Fruit fly (Drosophila melanogaster): Measurements from ENCODE around the gene Mnt.

The Mnt gene

dm6 chrX:3719480-3720064, 48.0 kb downstream of the Mnt start, which contains the start of the genes Rala and Tlk (continued):
- TF ChIP-seq CG18599 (GFP tag; optimal IDR thresholded peaks at IDR 0.05): no peak
- no peak for TF ChIP-seq Trl (optimal IDR thresholded peaks at IDR 0.05)
- peak; percentile 38 for TF ChIP-seq Trl (GFP tag; optimal IDR thresholded peaks at IDR 0.05)
- TF ChIP-seq lmd (GFP tag; IDR thresholded peaks at IDR 0.05): no peak
- TF ChIP-seq CG12155 (GFP tag; optimal IDR thresholded peaks at IDR 0.05): peak; percentile 100
- peak; percentile 43; the same call in 1 of the 2 replicates for TF ChIP-seq unc-4 (GFP tag; IDR thresholded peaks at IDR 0.05; ENCODE audit: partially characterized antibody)
- no peak for TF ChIP-seq usp (GFP tag; optimal IDR thresholded peaks at IDR 0.05)
- no peak for TF ChIP-seq pnt (GFP tag; optimal IDR thresholded peaks at IDR 0.05)
- peak; percentile 74 for TF ChIP-seq Opbp (GFP tag; IDR thresholded peaks at IDR 0.05; ENCODE audit: partially characterized antibody)
- no peak for TF ChIP-seq CkIIα-i1 (GFP tag; IDR thresholded peaks at IDR 0.05)
- no peak for TF ChIP-seq CG7963 (GFP tag; IDR thresholded peaks at IDR 0.05; ENCODE audit: partially characterized antibody)
- no peak for TF ChIP-seq ATbp (GFP tag; optimal IDR thresholded peaks at IDR 0.05)
- TF ChIP-seq CG13624 (GFP tag; optimal IDR thresholded peaks at IDR 0.05): peak; percentile 28
- no peak for TF ChIP-seq CG12744 (GFP tag; optimal IDR thresholded peaks at IDR 0.05)
- TF ChIP-seq Aef1 (GFP tag; IDR thresholded peaks at IDR 0.05): no peak
- TF ChIP-seq Kr (GFP tag; optimal IDR thresholded peaks at IDR 0.05): no peak
- no peak for TF ChIP-seq al (GFP tag; IDR thresholded peaks at IDR 0.05)
- TF ChIP-seq BtbVII (GFP tag; optimal IDR thresholded peaks at IDR 0.05): peak; percentile 15
- TF ChIP-seq CG10565 (GFP tag; optimal IDR thresholded peaks at IDR 0.05): no peak
- TF ChIP-seq CG34224 (GFP tag; IDR thresholded peaks at IDR 0.05; ENCODE audit: partially characterized antibody): peak; percentile 51; the same call in 2 of the 3 replicates
- TF ChIP-seq phol (tag; optimal IDR thresholded peaks at IDR 0.05): peak; percentile 45
- no peak for TF ChIP-seq HLH4C (GFP tag; IDR thresholded peaks at IDR 0.05; ENCODE audit: partially characterized antibody)
- TF ChIP-seq crp (GFP tag; optimal IDR thresholded peaks at IDR 0.05): no peak
- TF ChIP-seq Sox100B (GFP tag; optimal IDR thresholded peaks at IDR 0.05): no peak
- TF ChIP-seq gcm (GFP tag; optimal IDR thresholded peaks at IDR 0.05): no peak
- no peak for TF ChIP-seq D19B (GFP tag; optimal IDR thresholded peaks at IDR 0.05)
- 0 out of 2 replicates have a peak, but pooled peaks have one; percentile 11 for TF ChIP-seq CG32532 (GFP tag; IDR thresholded peaks at IDR 0.05)
- TF ChIP-seq chinmo (GFP tag; IDR thresholded peaks at IDR 0.05; ENCODE audit: partially characterized antibody): peak; percentile 86; the same call in 3 of the 4 replicates
- TF ChIP-seq twi (tag; optimal IDR thresholded peaks at IDR 0.05): no peak
- peak; percentile 53 for TF ChIP-seq Dp (GFP tag; optimal IDR thresholded peaks at IDR 0.05)
- peak; percentile 9 for TF ChIP-seq CG3281 (GFP tag; optimal IDR thresholded peaks at IDR 0.05)
- peak; percentile 7 for TF ChIP-seq abd-A (tag; optimal IDR thresholded peaks at IDR 0.05)
- TF ChIP-seq sob (GFP tag; IDR thresholded peaks at IDR 0.05): peak; percentile 50; the same call in 1 of the 2 replicates
- no peak for TF ChIP-seq CG10979 (tag; optimal IDR thresholded peaks at IDR 0.05)
- TF ChIP-seq CG11696 (GFP tag; IDR thresholded peaks at IDR 0.05): no peak
- no peak for TF ChIP-seq Abd-B (GFP tag; optimal IDR thresholded peaks at IDR 0.05)
- no peak for TF ChIP-seq onecut (GFP tag; IDR thresholded peaks at IDR 0.05)
- TF ChIP-seq Bdp1 (GFP tag; optimal IDR thresholded peaks at IDR 0.05): no peak
- TF ChIP-seq Asciz (GFP tag; optimal IDR thresholded peaks at IDR 0.05): no peak
- no peak for TF ChIP-seq cwo (GFP tag; optimal IDR thresholded peaks at IDR 0.05)
- TF ChIP-seq zf30C (GFP tag; optimal IDR thresholded peaks at IDR 0.05): no peak
- TF ChIP-seq corto (GFP tag; optimal IDR thresholded peaks at IDR 0.05): no peak
- no peak for TF ChIP-seq CG14050 (GFP tag; IDR thresholded peaks at IDR 0.05)
- TF ChIP-seq salm (tag; optimal IDR thresholded peaks at IDR 0.05): no peak
- peak in 1 of 2 experiments; percentile 72 for TF ChIP-seq insv (GFP tag; optimal IDR thresholded peaks at IDR 0.05)
- TF ChIP-seq klu (GFP tag; IDR thresholded peaks at IDR 0.05): no peak
- peak in 1 of 2 experiments; percentile 8 for TF ChIP-seq Eip74EF (GFP tag; optimal IDR thresholded peaks at IDR 0.05)
- no peak for TF ChIP-seq Tbp (GFP tag; optimal IDR thresholded peaks at IDR 0.05)
- TF ChIP-seq CG7357 (GFP tag; IDR thresholded peaks at IDR 0.05): no peak
